Worm (Caenorhabditis elegans): ENCODE results near the gene clc-7.

DNA sequence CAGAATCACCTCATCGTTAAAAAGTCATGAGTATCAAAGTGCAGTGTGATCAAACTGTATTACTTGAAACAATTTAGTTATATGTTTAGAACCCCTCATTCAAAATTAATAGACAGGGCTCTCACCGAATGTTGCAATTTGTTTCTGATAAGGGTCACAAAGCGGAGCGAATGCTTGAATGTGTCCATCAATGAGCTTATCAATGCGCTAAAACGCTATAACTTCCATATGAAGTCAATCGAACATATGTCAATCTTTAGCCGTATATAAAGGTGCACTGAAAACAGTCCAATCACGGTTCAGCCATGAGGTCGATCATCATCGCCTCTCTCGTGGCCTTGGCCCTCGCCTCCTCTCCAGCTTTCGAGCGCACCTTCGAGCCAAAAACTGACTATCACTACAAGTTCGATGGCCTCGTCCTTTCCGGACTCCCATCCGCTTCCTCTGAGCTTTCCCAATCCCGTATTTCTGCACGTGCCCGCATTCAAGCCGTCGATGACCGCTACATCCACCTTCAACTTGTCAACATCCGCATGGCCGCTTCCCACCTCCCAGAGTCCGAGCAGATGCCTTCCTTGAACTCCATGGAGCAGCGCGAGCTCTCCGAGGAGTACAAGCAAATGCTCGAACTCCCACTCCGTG, 33.0 kb downstream of the clc-7 start, which contains the start of gene vit-2:
- TF ChIP-seq W03F9.2 (tag; optimal IDR thresholded peaks at IDR 0.05), result no peak
- TF ChIP-seq dao-5 (tag; optimal IDR thresholded peaks at IDR 0.05), result peak; percentile 2
- no peak for TF ChIP-seq him-1 (tag; optimal IDR thresholded peaks at IDR 0.05)
